1 fruit fly cellular context compared by ENCODE assay signal in genomic region chr3R:5298599-5299307, dm6.
TF ChIP-seq lines count a peak whose summit lies in the region.

No protein-coding gene starts in this region.

TF ChIP-seq in whole organism, embryonic, 481 proteins besides CTCF, POLR2A, EP300 and RAD21 (continued from another document and continues in another):
- TF ChIP-seq CG2116 (GFP tag; optimal IDR thresholded peaks at IDR 0.05; lab: Kevin White, UChicago) (peak; percentile 38), inv (GFP tag; IDR thresholded peaks at IDR 0.05; lab: Robert Waterston, UW; ENCODE audit: partially characterized antibody) (peak; percentile 32; the same call in 1 of the 2 replicates), CG11696 (GFP tag; IDR thresholded peaks at IDR 0.05; lab: Robert Waterston, UW) (no peak), CG2120 (GFP tag; optimal IDR thresholded peaks at IDR 0.05; lab: Kevin White, UChicago) (peak; percentile 68), cg (GFP tag; optimal IDR thresholded peaks at IDR 0.05; lab: Kevin White, UChicago) (no peak), sens-2 (GFP tag; IDR thresholded peaks at IDR 0.05; lab: Robert Waterston, UW) (no peak), Ets65A (GFP tag; lab: Kevin White, UChicago) (peak; percentile 96), CG12219 (GFP tag; optimal IDR thresholded peaks at IDR 0.05; lab: Kevin White, UChicago) (no peak), CG9215 (GFP tag; IDR thresholded peaks at IDR 0.05; lab: Robert Waterston, UW) (no peak), CG2712 (tag; optimal IDR thresholded peaks at IDR 0.05; lab: Kevin White, UChicago) (peak; percentile 48), slou (GFP tag; optimal IDR thresholded peaks at IDR 0.05; lab: Kevin White, UChicago) (peak; percentile 5), CkIIα-i1 (GFP tag; IDR thresholded peaks at IDR 0.05; lab: Robert Waterston, UW) (no peak), CG4328 (GFP tag; optimal IDR thresholded peaks at IDR 0.05; lab: Kevin White, UChicago) (peak; percentile 9), psq (GFP tag; optimal IDR thresholded peaks at IDR 0.05; lab: Kevin White, UChicago) (no peak), Hmr (GFP tag; optimal IDR thresholded peaks at IDR 0.05; lab: Kevin White, UChicago) (peak; percentile 75), CG1529 (GFP tag; optimal IDR thresholded peaks at IDR 0.05; lab: Kevin White, UChicago) (no peak), CG16863 (GFP tag; optimal IDR thresholded peaks at IDR 0.05; lab: Kevin White, UChicago) (peak; percentile 43), CG10979 (tag; optimal IDR thresholded peaks at IDR 0.05; lab: Kevin White, UChicago) (peak; percentile 2), Drgx (GFP tag; IDR thresholded peaks at IDR 0.05; lab: Robert Waterston, UW) (0 out of 2 replicates have a peak, but pooled peaks have one; percentile 5), E2f2 (GFP tag; IDR thresholded peaks at IDR 0.05; lab: Robert Waterston, UW) (peak; percentile 80), CG18599 (GFP tag; optimal IDR thresholded peaks at IDR 0.05; lab: Kevin White, UChicago) (peak; percentile 36), CG11085 (GFP tag; IDR thresholded peaks at IDR 0.05; lab: Robert Waterston, UW) (peak; percentile 70), Dfd (GFP tag; optimal IDR thresholded peaks at IDR 0.05; lab: Kevin White, UChicago) (no peak), CG12391 (tag; optimal IDR thresholded peaks at IDR 0.05; lab: Kevin White, UChicago) (peak; percentile 26), Kr (GFP tag; optimal IDR thresholded peaks at IDR 0.05; lab: Kevin White, UChicago) (no peak), pb (GFP tag; optimal IDR thresholded peaks at IDR 0.05; lab: Kevin White, UChicago) (peak; percentile 18), Hr78 (GFP tag; optimal IDR thresholded peaks at IDR 0.05; lab: Kevin White, UChicago) (no peak), wdn (GFP tag; IDR thresholded peaks at IDR 0.05; lab: Robert Waterston, UW) (peak; percentile 35; the same call in 1 of the 2 replicates), cas (GFP tag; IDR thresholded peaks at IDR 0.05; lab: Robert Waterston, UW) (0 out of 2 replicates have a peak, but pooled peaks have one; percentile 28), CG13296 (GFP tag; optimal IDR thresholded peaks at IDR 0.05; lab: Kevin White, UChicago) (no peak), hth (optimal IDR thresholded peaks at IDR 0.05; lab: Kevin White, UChicago) (no peak), CG13624 (GFP tag; optimal IDR thresholded peaks at IDR 0.05; lab: Kevin White, UChicago) (peak; percentile 56), ind (GFP tag; optimal IDR thresholded peaks at IDR 0.05; lab: Kevin White, UChicago) (peak; percentile 56), CG11456 (GFP tag; IDR thresholded peaks at IDR 0.05; lab: Robert Waterston, UW) (peak; percentile 90), CG17912 (GFP tag; optimal IDR thresholded peaks at IDR 0.05; lab: Kevin White, UChicago) (peak; percentile 45), CG10565 (GFP tag; optimal IDR thresholded peaks at IDR 0.05; lab: Kevin White, UChicago) (peak; percentile 4), PHDP (tag; optimal IDR thresholded peaks at IDR 0.05; lab: Kevin White, UChicago) (peak; percentile 46), MBD-R2 (GFP tag; IDR thresholded peaks at IDR 0.05; lab: Robert Waterston, UW) (no peak; the same call in 1 of the 2 replicates), ssp (GFP tag; IDR thresholded peaks at IDR 0.05; lab: Robert Waterston, UW) (peak; percentile 55), CG32772 (GFP tag; IDR thresholded peaks at IDR 0.05; lab: Robert Waterston, UW) (peak; percentile 83), CG3281 (GFP tag; optimal IDR thresholded peaks at IDR 0.05; lab: Kevin White, UChicago) (peak; percentile 3), ro (GFP tag; IDR thresholded peaks at IDR 0.05; lab: Robert Waterston, UW) (no peak), wor (GFP tag; IDR thresholded peaks at IDR 0.05; lab: Robert Waterston, UW) (no peak), da (GFP tag; optimal IDR thresholded peaks at IDR 0.05; lab: Kevin White, UChicago) (no peak), CG15696 (tag; optimal IDR thresholded peaks at IDR 0.05; lab: Kevin White, UChicago) (peak; percentile 67), gfzf (GFP tag; optimal IDR thresholded peaks at IDR 0.05; lab: Kevin White, UChicago) (peak; percentile 23), br (optimal IDR thresholded peaks at IDR 0.05; lab: Kevin White, UChicago) (no peak), CG12071 (GFP tag; optimal IDR thresholded peaks at IDR 0.05; lab: Kevin White, UChicago) (no peak), CG8478 (optimal IDR thresholded peaks at IDR 0.05; lab: Kevin White, UChicago) (no peak), CG7357 (GFP tag; IDR thresholded peaks at IDR 0.05; lab: Robert Waterston, UW) (0 out of 3 replicates have a peak, but pooled peaks have one; percentile 6), btn (GFP tag; optimal IDR thresholded peaks at IDR 0.05; lab: Kevin White, UChicago) (no peak), hb (GFP tag; IDR thresholded peaks at IDR 0.05; lab: Robert Waterston, UW; ENCODE audit: partially characterized antibody) (peak; percentile 11; the same call in 1 of the 3 replicates), schlank (tag; optimal IDR thresholded peaks at IDR 0.05; lab: Kevin White, UChicago) (no peak), Hr39 (optimal IDR thresholded peaks at IDR 0.05; lab: Kevin White, UChicago) (no peak), CG2199 (GFP tag; IDR thresholded peaks at IDR 0.05; lab: Robert Waterston, UW) (peak; percentile 81; the same call in 2 of the 3 replicates), Nf-YA (GFP tag; IDR thresholded peaks at IDR 0.05; lab: Robert Waterston, UW) (no peak), Xbp1 (GFP tag; optimal IDR thresholded peaks at IDR 0.05; lab: Kevin White, UChicago) (peak; percentile 82), CG32767 (GFP tag; IDR thresholded peaks at IDR 0.05; lab: Robert Waterston, UW) (no peak), CG3163 (GFP tag; optimal IDR thresholded peaks at IDR 0.05; lab: Kevin White, UChicago) (peak; percentile 30), CG1603 (tag; optimal IDR thresholded peaks at IDR 0.05; lab: Kevin White, UChicago) (peak; percentile 68), maf-S (GFP tag; optimal IDR thresholded peaks at IDR 0.05; lab: Kevin White, UChicago) (peak; percentile 64), CG33213 (GFP tag; optimal IDR thresholded peaks at IDR 0.05; lab: Kevin White, UChicago) (peak; percentile 82), CG6254 (GFP tag; optimal IDR thresholded peaks at IDR 0.05; lab: Kevin White, UChicago) (no peak), sim (GFP tag; IDR thresholded peaks at IDR 0.05; lab: Robert Waterston, UW) (no peak), CG4360 (GFP tag; IDR thresholded peaks at IDR 0.05; lab: Robert Waterston, UW) (no peak), bcd (GFP tag; optimal IDR thresholded peaks at IDR 0.05; lab: Kevin White, UChicago) (peak; percentile 61), luna (GFP tag; optimal IDR thresholded peaks at IDR 0.05; lab: Kevin White, UChicago) (peak; percentile 33), HmgD (GFP tag; optimal IDR thresholded peaks at IDR 0.05; lab: Kevin White, UChicago) (peak; percentile 76), Sin3A (optimal IDR thresholded peaks at IDR 0.05; lab: Kevin White, UChicago) (no peak), disco-r (GFP tag; optimal IDR thresholded peaks at IDR 0.05; lab: Kevin White, UChicago) (peak; percentile 45), Pdp1 (GFP tag; optimal IDR thresholded peaks at IDR 0.05; lab: Kevin White, UChicago) (peak; percentile 50 to 71), pita (GFP tag; optimal IDR thresholded peaks at IDR 0.05; lab: Kevin White, UChicago) (peak; percentile 49), so (GFP tag; IDR thresholded peaks at IDR 0.05; lab: Robert Waterston, UW) (no peak), dysf (GFP tag; IDR thresholded peaks at IDR 0.05; lab: Robert Waterston, UW) (peak; percentile 56; the same call in 2 of the 3 replicates), cwo (GFP tag; optimal IDR thresholded peaks at IDR 0.05; lab: Kevin White, UChicago) (no peak), CG4707 (GFP tag; optimal IDR thresholded peaks at IDR 0.05; lab: Kevin White, UChicago) (no peak), sima (GFP tag; optimal IDR thresholded peaks at IDR 0.05; lab: Kevin White, UChicago) (no peak), Bgb (GFP tag; IDR thresholded peaks at IDR 0.05; lab: Robert Waterston, UW; ENCODE audit: partially characterized antibody) (peak; percentile 85), CG10147 (GFP tag; optimal IDR thresholded peaks at IDR 0.05; lab: Kevin White, UChicago) (peak; percentile 14), stc (GFP tag; IDR thresholded peaks at IDR 0.05; lab: Robert Waterston, UW) (no peak), NFAT (GFP tag; IDR thresholded peaks at IDR 0.05; lab: Robert Waterston, UW) (peak; percentile 84), fd3F (GFP tag; optimal IDR thresholded peaks at IDR 0.05; lab: Kevin White, UChicago) (peak; percentile 48), Xrp1 (GFP tag; IDR thresholded peaks at IDR 0.05; lab: Robert Waterston, UW) (0 out of 2 replicates have a peak, but pooled peaks have one; percentile 12), Deaf1 (tag; optimal IDR thresholded peaks at IDR 0.05; lab: Kevin White, UChicago) (no peak), CG11695 (GFP tag; IDR thresholded peaks at IDR 0.05; lab: Robert Waterston, UW) (0 out of 3 replicates have a peak, but pooled peaks have one; percentile 37), Mrtf (GFP tag; IDR thresholded peaks at IDR 0.05; lab: Robert Waterston, UW) (peak; percentile 68), lbe (GFP tag; optimal IDR thresholded peaks at IDR 0.05; lab: Kevin White, UChicago) (peak; percentile 3), dmrt99B (tag; optimal IDR thresholded peaks at IDR 0.05; lab: Kevin White, UChicago) (peak; percentile 29), B-H1 (GFP tag; IDR thresholded peaks at IDR 0.05; lab: Robert Waterston, UW) (peak; percentile 34; the same call in 2 of the 3 replicates), Rx (GFP tag; IDR thresholded peaks at IDR 0.05; lab: Robert Waterston, UW) (peak; percentile 44), Oli (tag; optimal IDR thresholded peaks at IDR 0.05; lab: Kevin White, UChicago) (no peak), CG12659 (GFP tag; optimal IDR thresholded peaks at IDR 0.05; lab: Kevin White, UChicago) (peak; percentile 57), rib (GFP tag; IDR thresholded peaks at IDR 0.05; lab: Robert Waterston, UW) (no peak), BtbVII (GFP tag; optimal IDR thresholded peaks at IDR 0.05; lab: Kevin White, UChicago) (peak; percentile 49), cad (GFP tag; optimal IDR thresholded peaks at IDR 0.05; lab: Kevin White, UChicago) (peak; percentile 28), bsh (GFP tag; optimal IDR thresholded peaks at IDR 0.05; lab: Kevin White, UChicago) (peak in 1 of 2 experiments; percentile 39), fd96Cb (tag; optimal IDR thresholded peaks at IDR 0.05; lab: Kevin White, UChicago) (peak; percentile 23), Chrac-16 (GFP tag; optimal IDR thresholded peaks at IDR 0.05; lab: Kevin White, UChicago) (peak; percentile 72), CG2875 (GFP tag; optimal IDR thresholded peaks at IDR 0.05; lab: Kevin White, UChicago) (no peak), CG6175 (GFP tag; IDR thresholded peaks at IDR 0.05; lab: Robert Waterston, UW) (no peak), H15 (GFP tag; IDR thresholded peaks at IDR 0.05; lab: Robert Waterston, UW) (peak; percentile 60; the same call in 2 of the 3 replicates), CG17186 (GFP tag; optimal IDR thresholded peaks at IDR 0.05; lab: Kevin White, UChicago) (peak; percentile 48), CG13775 (GFP tag; optimal IDR thresholded peaks at IDR 0.05; lab: Kevin White, UChicago) (peak; percentile 7), mirr (GFP tag; optimal IDR thresholded peaks at IDR 0.05; lab: Kevin White, UChicago) (no peak), CG15514 (GFP tag; optimal IDR thresholded peaks at IDR 0.05; lab: Kevin White, UChicago) (peak; percentile 55), ATbp (GFP tag; optimal IDR thresholded peaks at IDR 0.05; lab: Kevin White, UChicago) (no peak), pan (optimal IDR thresholded peaks at IDR 0.05; lab: Kevin White, UChicago) (no peak), pan (GFP tag; optimal IDR thresholded peaks at IDR 0.05 in 1 of 2, IDR thresholded peaks at IDR 0.05 in 1 of 2) (peak in 1 of 2 experiments; percentile 27), kah (GFP tag; optimal IDR thresholded peaks at IDR 0.05; lab: Kevin White, UChicago) (no peak), sisA (GFP tag; IDR thresholded peaks at IDR 0.05; lab: Robert Waterston, UW) (peak; percentile 82), tup (GFP tag; optimal IDR thresholded peaks at IDR 0.05; lab: Kevin White, UChicago) (peak; percentile 49), BEAF-32 (GFP tag; optimal IDR thresholded peaks at IDR 0.05; lab: Kevin White, UChicago) (peak; percentile 27), CG17612 (GFP tag; IDR thresholded peaks at IDR 0.05; lab: Robert Waterston, UW) (no peak), Adf1 (GFP tag; IDR thresholded peaks at IDR 0.05; lab: Robert Waterston, UW) (peak; percentile 35; the same call in 1 of the 2 replicates), trh (GFP tag; optimal IDR thresholded peaks at IDR 0.05; lab: Kevin White, UChicago) (peak; percentile 44), odd (GFP tag; optimal IDR thresholded peaks at IDR 0.05; lab: Kevin White, UChicago) (no peak), jigr1 (GFP tag; IDR thresholded peaks at IDR 0.05; lab: Robert Waterston, UW) (no peak), C15 (GFP tag; IDR thresholded peaks at IDR 0.05; lab: Robert Waterston, UW) (no peak), nmo (GFP tag; optimal IDR thresholded peaks at IDR 0.05; lab: Kevin White, UChicago) (peak; percentile 52), B-H2 (GFP tag; optimal IDR thresholded peaks at IDR 0.05; lab: Kevin White, UChicago) (peak; percentile 52), CG11723 (GFP tag; optimal IDR thresholded peaks at IDR 0.05; lab: Kevin White, UChicago) (no peak), CG11398 (GFP tag; optimal IDR thresholded peaks at IDR 0.05; lab: Kevin White, UChicago) (no peak), seq (GFP tag; IDR thresholded peaks at IDR 0.05; lab: Robert Waterston, UW) (peak; percentile 6; the same call in 1 of the 2 replicates), CG11560 (tag; IDR thresholded peaks at IDR 0.05; lab: Robert Waterston, UW) (peak; percentile 45; the same call in 1 of the 3 replicates), ttk (GFP tag; IDR thresholded peaks at IDR 0.05; lab: Robert Waterston, UW) (peak; percentile 47; the same call in 1 of the 2 replicates), ac (GFP tag; optimal IDR thresholded peaks at IDR 0.05; lab: Kevin White, UChicago) (no peak), Hand (GFP tag; optimal IDR thresholded peaks at IDR 0.05; lab: Kevin White, UChicago) (no peak), klu (GFP tag; IDR thresholded peaks at IDR 0.05; lab: Robert Waterston, UW) (0 out of 2 replicates have a peak, but pooled peaks have one; percentile 9), sc (optimal IDR thresholded peaks at IDR 0.05; lab: Kevin White, UChicago) (no peak), sc (GFP tag; optimal IDR thresholded peaks at IDR 0.05; lab: Kevin White, UChicago) (peak; percentile 28), zen (tag; optimal IDR thresholded peaks at IDR 0.05; lab: Kevin White, UChicago) (no peak), CG17361 (GFP tag; IDR thresholded peaks at IDR 0.05; lab: Robert Waterston, UW) (peak; percentile 56; the same call in 2 of the 3 replicates)
